Fruit fly (Drosophila melanogaster): ENCODE measurements around the gene CG5281.
A peak's percentile ranks its signal among the peaks of the same experiment; 100 is the strongest.

Gene CG5281

dm6 chr3R:11437528-11437927 is 1.9 kb downstream of the CG5281 start, which contains the start of gene CG17230 (continued):
- TF ChIP-seq sob (GFP tag; IDR thresholded peaks at IDR 0.05) (0 out of 2 replicates have a peak, but pooled peaks have one; percentile 13), maf-S (GFP tag; optimal IDR thresholded peaks at IDR 0.05) (no peak), MBD-R2 (GFP tag; IDR thresholded peaks at IDR 0.05) (peak; percentile 75), zen (tag; optimal IDR thresholded peaks at IDR 0.05) (no peak), PHDP (tag; optimal IDR thresholded peaks at IDR 0.05) (no peak), gsb (GFP tag; IDR thresholded peaks at IDR 0.05) (no peak), CG7372 (GFP tag; IDR thresholded peaks at IDR 0.05) (no peak), z (GFP tag; IDR thresholded peaks at IDR 0.05) (no peak), cg (GFP tag; optimal IDR thresholded peaks at IDR 0.05) (no peak), twi (tag; optimal IDR thresholded peaks at IDR 0.05) (no peak), az2 (GFP tag; optimal IDR thresholded peaks at IDR 0.05) (no peak), Deaf1 (tag; optimal IDR thresholded peaks at IDR 0.05) (no peak), CG2199 (GFP tag; IDR thresholded peaks at IDR 0.05) (no peak), fd64A (GFP tag; optimal IDR thresholded peaks at IDR 0.05) (peak; percentile 17), Fer2 (tag; optimal IDR thresholded peaks at IDR 0.05) (no peak), HLH3B (GFP tag; IDR thresholded peaks at IDR 0.05) (no peak), CG6791 (GFP tag; IDR thresholded peaks at IDR 0.05; ENCODE audit: partially characterized antibody) (peak; percentile 81), Xrp1 (GFP tag; IDR thresholded peaks at IDR 0.05) (no peak), slou (GFP tag; optimal IDR thresholded peaks at IDR 0.05) (no peak), disco-r (GFP tag; optimal IDR thresholded peaks at IDR 0.05) (no peak), Abd-B (GFP tag; optimal IDR thresholded peaks at IDR 0.05) (no peak), Pdp1 (GFP tag; optimal IDR thresholded peaks at IDR 0.05) (no peak), CG5245 (GFP tag; optimal IDR thresholded peaks at IDR 0.05) (no peak), ham (GFP tag; IDR thresholded peaks at IDR 0.05) (no peak), CG12104 (GFP tag; optimal IDR thresholded peaks at IDR 0.05) (no peak), peb (GFP tag; IDR thresholded peaks at IDR 0.05) (no peak), Ravus (GFP tag; IDR thresholded peaks at IDR 0.05) (no peak), D19A (tag; optimal IDR thresholded peaks at IDR 0.05) (no peak), HHEX (GFP tag; optimal IDR thresholded peaks at IDR 0.05) (no peak), hth (optimal IDR thresholded peaks at IDR 0.05) (no peak), CG12236 (GFP tag; optimal IDR thresholded peaks at IDR 0.05) (no peak), CG1602 (GFP tag; optimal IDR thresholded peaks at IDR 0.05) (no peak), ab (GFP tag; optimal IDR thresholded peaks at IDR 0.05) (no peak), CG17912 (GFP tag; optimal IDR thresholded peaks at IDR 0.05) (no peak), CG17612 (GFP tag; IDR thresholded peaks at IDR 0.05) (no peak), jing (GFP tag; optimal IDR thresholded peaks at IDR 0.05) (no peak), shn (GFP tag; optimal IDR thresholded peaks at IDR 0.05) (no peak), da (GFP tag; optimal IDR thresholded peaks at IDR 0.05) (no peak), CG3726 (GFP tag; IDR thresholded peaks at IDR 0.05) (no peak), Nf-YB (GFP tag; optimal IDR thresholded peaks at IDR 0.05) (no peak), vfl (GFP tag; optimal IDR thresholded peaks at IDR 0.05) (no peak), cas (GFP tag; IDR thresholded peaks at IDR 0.05) (no peak), CG42726 (GFP tag; IDR thresholded peaks at IDR 0.05; ENCODE audit: partially characterized antibody) (peak; percentile 51), CG9817 (tag; optimal IDR thresholded peaks at IDR 0.05) (no peak), Hr51 (GFP tag; optimal IDR thresholded peaks at IDR 0.05) (no peak), Adf1 (GFP tag; IDR thresholded peaks at IDR 0.05) (no peak), Awh (GFP tag; IDR thresholded peaks at IDR 0.05) (no peak), CG4854 (GFP tag; optimal IDR thresholded peaks at IDR 0.05) (no peak), Vsx1 (GFP tag; optimal IDR thresholded peaks at IDR 0.05) (no peak), sr (GFP tag; IDR thresholded peaks at IDR 0.05) (no peak), CG7963 (GFP tag; IDR thresholded peaks at IDR 0.05; ENCODE audit: partially characterized antibody) (peak; percentile 63; the same call in 2 of the 3 replicates), MESR4 (GFP tag; optimal IDR thresholded peaks at IDR 0.05) (peak; percentile 32), CG1024 (GFP tag; IDR thresholded peaks at IDR 0.05) (no peak)

Measured in whole organism, embryonic.